Worm (Caenorhabditis elegans) whole organism, early embryonic: Measurements from ENCODE around the gene srw-54.

ENCODE experiments used
- B0310.2 ChIP-seq: sonication (generic microtip); optimal IDR thresholded peaks from 2 replicates; lab custom pipeline; 2016; ENCODE audit warnings: mild to moderate bottlenecking, missing genetic modification characterization, missing compliant biosample characterization
- F13C5.2 ChIP-seq: sonication (generic microtip); optimal IDR thresholded peaks from 2 replicates; lab custom pipeline; 2017; ENCODE audit warnings: mild to moderate bottlenecking, missing genetic modification characterization, inconsistent platforms, missing compliant biosample characterization
- aly-1 ChIP-seq: sonication (generic microtip); optimal IDR thresholded peaks from 2 replicates; lab custom pipeline; 2016; ENCODE audit warnings: missing genetic modification characterization, missing compliant biosample characterization
- ama-1 ChIP-seq: fragments of 150-350 bp; optimal IDR thresholded peaks from 2 replicates; lab custom pipeline; 2014
- ceh-13 ChIP-seq: fragments of 200-800 bp; sonication (Bioruptor generic); optimal IDR thresholded peaks from 2 replicates; lab custom pipeline; 2018; ENCODE audit warnings: mild to moderate bottlenecking, missing genetic modification characterization, missing compliant biosample characterization
- ceh-36 ChIP-seq: sonication (generic microtip); optimal IDR thresholded peaks from 2 replicates; lab custom pipeline; 2016; ENCODE audit warnings: missing genetic modification characterization, inconsistent platforms, missing compliant biosample characterization
- ets-7 ChIP-seq: sonication (generic microtip); optimal IDR thresholded peaks from 2 replicates; lab custom pipeline; 2016; ENCODE audit warnings: missing genotype, missing genetic modification characterization, missing compliant biosample characterization
- flt-1 ChIP-seq: fragments of 200-800 bp; sonication (Bioruptor generic); IDR thresholded peaks from 2 replicates; pipeline ENCODE4 v1.3.6; 2022; ENCODE audit warnings: missing genetic modification characterization, missing compliant biosample characterization
- hmbx-1 ChIP-seq: sonication (generic microtip); optimal IDR thresholded peaks from 2 replicates; lab custom pipeline; 2016; ENCODE audit warnings: mild to moderate bottlenecking, missing genetic modification characterization, missing compliant biosample characterization
- hmg-4 ChIP-seq: fragments of 200-800 bp; sonication (Bioruptor generic); optimal IDR thresholded peaks from 2 replicates; lab custom pipeline; 2018; ENCODE audit warnings: mild to moderate bottlenecking, missing genetic modification characterization, missing compliant biosample characterization
- hnd-1 ChIP-seq: sonication (generic microtip); optimal IDR thresholded peaks from 2 replicates; lab custom pipeline; 2016; ENCODE audit warnings: missing genetic modification characterization, missing compliant biosample characterization
- pes-1 ChIP-seq: fragments of 200-800 bp; sonication (Bioruptor generic); IDR thresholded peaks from 2 replicates; pipeline ENCODE4 v1.3.6; 2022; ENCODE audit warnings: missing genetic modification reagents, missing genetic modification characterization, missing compliant biosample characterization
- scrt-1 ChIP-seq: fragments of 200-800 bp; sonication (Bioruptor generic); IDR thresholded peaks from 2 replicates; pipeline ENCODE4 v1.3.6; 2022; ENCODE audit warnings: missing genetic modification characterization, missing compliant biosample characterization
- sea-1 ChIP-seq: fragments of 200-800 bp; sonication (Bioruptor generic); conservative IDR thresholded peaks from 2 replicates; pipeline ENCODE4 v1.3.6; 2022; ENCODE audit warnings: missing genetic modification characterization, missing compliant biosample characterization
- tbx-11 ChIP-seq: fragments of 200-800 bp; sonication (Bioruptor generic); IDR thresholded peaks from 2 replicates; pipeline ENCODE4 v1.3.6; 2022; ENCODE audit warnings: missing genetic modification characterization, missing compliant biosample characterization
- tbx-37 ChIP-seq: fragments of 200-800 bp; sonication (Bioruptor generic); conservative IDR thresholded peaks from 2 replicates; pipeline ENCODE4 v1.3.6; 2022; ENCODE audit warnings: missing genetic modification reagents, missing genetic modification characterization, missing compliant biosample characterization
- tra-4 ChIP-seq: sonication (generic microtip); optimal IDR thresholded peaks from 2 replicates; lab custom pipeline; 2017; ENCODE audit warnings: missing genetic modification characterization, missing compliant biosample characterization

Gene srw-54

ce11 chrV:16617462-16617861 lies 6.3 kb downstream of the srw-54 start, which contains the start of gene Y70C5A.4:
Gene Y70C5A.4 (plus strand): TSS chrV:16617762.
- no peak for TF ChIP-seq tbx-11 (GFP tag; lab: Robert Waterston, UW)
- TF ChIP-seq F13C5.2 (tag; lab: Kevin White, UChicago), result no peak
- no peak for TF ChIP-seq flt-1 (GFP tag; lab: Robert Waterston, UW)
- no peak for TF ChIP-seq ama-1 (lab: Kevin White, UChicago)
- TF ChIP-seq scrt-1 (GFP tag; lab: Robert Waterston, UW), result no peak
- TF ChIP-seq hmg-4, result no peak
- no peak for TF ChIP-seq tra-4 (tag; lab: Kevin White, UChicago)
- TF ChIP-seq aly-1 (tag; lab: Kevin White, UChicago), result no peak
- no peak for TF ChIP-seq pes-1 (GFP tag; lab: Robert Waterston, UW)
- no peak for TF ChIP-seq tbx-37 (GFP tag; lab: Robert Waterston, UW)
- no peak for TF ChIP-seq ets-7
- TF ChIP-seq sea-1 (GFP tag; lab: Robert Waterston, UW), result no peak
- no peak for TF ChIP-seq B0310.2 (tag; lab: Kevin White, UChicago)
- no peak for TF ChIP-seq ceh-36 (tag; lab: Kevin White, UChicago)
- no peak for TF ChIP-seq ceh-13 (GFP tag; lab: Kevin White, UChicago)
- no peak for TF ChIP-seq hmbx-1 (tag; lab: Kevin White, UChicago)

ce11 chrV:16620874-16621273 lies 9.7 kb downstream of the srw-54 start, which contains the start of gene Y70C5A.3:
Gene Y70C5A.3 (minus strand): TSS chrV:16620923.
- TF ChIP-seq ets-7 (no peak), tbx-11 (GFP tag; lab: Robert Waterston, UW) (no peak), flt-1 (GFP tag; lab: Robert Waterston, UW) (no peak), ama-1 (lab: Kevin White, UChicago) (no peak), B0310.2 (tag; lab: Kevin White, UChicago) (no peak), hnd-1 (tag; lab: Kevin White, UChicago) (no peak), ceh-36 (tag; lab: Kevin White, UChicago) (no peak), scrt-1 (GFP tag; lab: Robert Waterston, UW) (no peak), hmbx-1 (tag; lab: Kevin White, UChicago) (no peak), sea-1 (GFP tag; lab: Robert Waterston, UW) (no peak), hmg-4 (no peak), pes-1 (GFP tag; lab: Robert Waterston, UW) (no peak), F13C5.2 (tag; lab: Kevin White, UChicago) (no peak), tra-4 (tag; lab: Kevin White, UChicago) (no peak), ceh-13 (GFP tag; lab: Kevin White, UChicago) (no peak), aly-1 (tag; lab: Kevin White, UChicago) (no peak), tbx-37 (GFP tag; lab: Robert Waterston, UW) (no peak)

ce11 chrV:16621894-16622293 lies 10.8 kb downstream of the srw-54 start:
- peak; percentile 35 for TF ChIP-seq F13C5.2 (tag; lab: Kevin White, UChicago)
- peak; percentile 75 for TF ChIP-seq ceh-36 (tag; lab: Kevin White, UChicago)
- no peak for TF ChIP-seq tra-4 (tag; lab: Kevin White, UChicago)
- peak; percentile 56 for TF ChIP-seq tbx-37 (GFP tag; lab: Robert Waterston, UW)
- TF ChIP-seq hmg-4, result no peak
- TF ChIP-seq pes-1 (GFP tag; lab: Robert Waterston, UW), result peak; percentile 84
- TF ChIP-seq flt-1 (GFP tag; lab: Robert Waterston, UW), result peak; percentile 79
- TF ChIP-seq sea-1 (GFP tag; lab: Robert Waterston, UW), result peak; percentile 65; the same call in 1 of the 2 replicates
- no peak for TF ChIP-seq ama-1 (lab: Kevin White, UChicago)
- TF ChIP-seq B0310.2 (tag; lab: Kevin White, UChicago), result peak; percentile 8
- TF ChIP-seq hmbx-1 (tag; lab: Kevin White, UChicago), result no peak
- peak; percentile 20 for TF ChIP-seq aly-1 (tag; lab: Kevin White, UChicago)
- TF ChIP-seq ceh-13 (GFP tag; lab: Kevin White, UChicago), result peak; percentile 51
- TF ChIP-seq scrt-1 (GFP tag; lab: Robert Waterston, UW), result 0 out of 2 replicates have a peak, but pooled peaks have one; percentile 58
- TF ChIP-seq tbx-11 (GFP tag; lab: Robert Waterston, UW), result peak; percentile 75
- TF ChIP-seq ets-7, result no peak
- no peak for TF ChIP-seq hnd-1 (tag; lab: Kevin White, UChicago)

- TF ChIP-seq ceh-36 (tag; lab: Kevin White, UChicago) (no peak), F13C5.2 (tag; lab: Kevin White, UChicago) (no peak), aly-1 (tag; lab: Kevin White, UChicago) (no peak)
Measured at ce11 chrV:16622754-16623261, 11.7 kb downstream of the srw-54 start, which contains the start of gene Y70C5A.2. Gene Y70C5A.2 (minus strand): TSS chrV:16623211.

ce11 chrV:16627962-16628361 lies 16.8 kb downstream of the srw-54 start, which contains the start of gene oac-53:
Gene oac-53 (minus strand): TSS chrV:16627970.
- TF ChIP-seq hmbx-1 (tag; lab: Kevin White, UChicago) (no peak), tra-4 (tag; lab: Kevin White, UChicago) (no peak), ets-7 (no peak), tbx-11 (GFP tag; lab: Robert Waterston, UW) (no peak), B0310.2 (tag; lab: Kevin White, UChicago) (no peak), ceh-36 (tag; lab: Kevin White, UChicago) (no peak), scrt-1 (GFP tag; lab: Robert Waterston, UW) (no peak), flt-1 (GFP tag; lab: Robert Waterston, UW) (no peak), ama-1 (lab: Kevin White, UChicago) (no peak), sea-1 (GFP tag; lab: Robert Waterston, UW) (no peak), F13C5.2 (tag; lab: Kevin White, UChicago) (no peak), pes-1 (GFP tag; lab: Robert Waterston, UW) (no peak), hnd-1 (tag; lab: Kevin White, UChicago) (no peak), hmg-4 (no peak), aly-1 (tag; lab: Kevin White, UChicago) (no peak), tbx-37 (GFP tag; lab: Robert Waterston, UW) (no peak)

ce11 chrV:16628991-16629390 lies 17.9 kb downstream of the srw-54 start, which contains the start of gene W06G6.2:
Gene W06G6.2 (plus strand): TSS chrV:16629291.
- TF ChIP-seq sea-1 (GFP tag; lab: Robert Waterston, UW) (no peak), hnd-1 (tag; lab: Kevin White, UChicago) (no peak)
